Fruit fly (Drosophila melanogaster) whole organism, pupa: ENCODE measurements around the gene Snmp2.

Experiments
- CG17806 ChIP-seq: fragments of 200-800 bp; sonication (Bioruptor generic); optimal IDR thresholded peaks from 2 replicates; lab custom pipeline; 2018; ENCODE audit warnings: missing biosample characterization, mild to moderate bottlenecking, missing genetic modification characterization, moderate library complexity
- CG32121 ChIP-seq: fragments of 200-800 bp; sonication (Bioruptor generic); IDR thresholded peaks from 2 replicates; pipeline ENCODE4 v1.3.6; 2022; ENCODE audit warnings: missing biosample characterization, missing genetic modification characterization
- Pif1A ChIP-seq: fragments of 200-800 bp; sonication (Bioruptor generic); optimal IDR thresholded peaks from 3 replicates; lab custom pipeline; 2016; ENCODE audit warnings: missing biosample characterization, missing genetic modification characterization

- TF ChIP-seq Pif1A (no peak), CG17806 (tag; lab: Kevin White, UChicago) (no peak), CG32121 (GFP tag; lab: Robert Waterston, UW) (no peak)
Observed at dm6 chr3L:7714301-7714946, 28.4 kb downstream of the Snmp2 start.
